Worm (Caenorhabditis elegans) whole organism, L2 larva: Measurements from ENCODE around the gene acr-8.

Source experiments
- C34F6.9 ChIP-seq: fragments of 150-350 bp; optimal IDR thresholded peaks from 2 replicates; lab custom pipeline; 2014; ENCODE audit warnings: missing biosample characterization, missing genetic modification characterization
- F13H6.1 ChIP-seq: sonication (generic microtip); optimal IDR thresholded peaks from 2 replicates; lab custom pipeline; 2016; ENCODE audit warnings: missing genetic modification characterization, missing compliant biosample characterization
- R02D3.7 ChIP-seq: fragments of 150-350 bp; optimal IDR thresholded peaks from 2 replicates; lab custom pipeline; 2014; ENCODE audit warnings: missing biosample characterization, missing genetic modification characterization
- Y55F3AM.14 ChIP-seq: fragments of 200-800 bp; sonication (Bioruptor generic); optimal IDR thresholded peaks from 2 replicates; lab custom pipeline; 2018; ENCODE audit warnings: mild to moderate bottlenecking, missing genetic modification characterization, missing compliant biosample characterization
- ZK546.5 ChIP-seq: sonication (generic microtip); optimal IDR thresholded peaks from 2 replicates; lab custom pipeline; 2017; ENCODE audit warnings: missing biosample characterization, missing genetic modification characterization
- aly-2 ChIP-seq: fragments of 150-350 bp; optimal IDR thresholded peaks from 2 replicates; lab custom pipeline; 2014; ENCODE audit warnings: missing biosample characterization, missing genetic modification characterization
- ama-1 ChIP-seq: fragments of 150-350 bp; optimal IDR thresholded peaks from 2 replicates; lab custom pipeline; 2018; ENCODE audit warnings: inconsistent platforms
- blmp-1 ChIP-seq: sonication (generic microtip); optimal IDR thresholded peaks from 2 replicates; lab custom pipeline; 2017; ENCODE audit warnings: missing genetic modification characterization, mild to moderate bottlenecking, missing compliant biosample characterization, antibody characterized with exemption, moderate library complexity; ENCODE audit not compliant: insufficient read depth
- ceh-16 ChIP-seq: fragments of 150-350 bp; optimal IDR thresholded peaks from 2 replicates; lab custom pipeline; 2014; ENCODE audit warnings: missing biosample characterization, missing genetic modification characterization
- ceh-82 ChIP-seq: fragments of 150-350 bp; optimal IDR thresholded peaks from 2 replicates; lab custom pipeline; 2014; ENCODE audit warnings: missing biosample characterization, missing genetic modification characterization
- crh-2 ChIP-seq: sonication (generic microtip); optimal IDR thresholded peaks from 2 replicates; lab custom pipeline; 2017; ENCODE audit warnings: missing biosample characterization, missing genetic modification characterization
- dmd-4 ChIP-seq: sonication (generic microtip); optimal IDR thresholded peaks from 2 replicates; lab custom pipeline; 2017; ENCODE audit warnings: missing biosample characterization, missing genetic modification characterization
- egl-27 ChIP-seq: sonication (generic microtip); optimal IDR thresholded peaks from 3 replicates; lab custom pipeline; 2017; ENCODE audit warnings: missing biosample characterization, missing genetic modification reagents, missing genetic modification characterization
- elt-1 ChIP-seq: fragments of 150-350 bp; optimal IDR thresholded peaks from 2 replicates; lab custom pipeline; 2014; ENCODE audit warnings: missing biosample characterization, missing genetic modification characterization
- fos-1 ChIP-seq: fragments of 150-350 bp; optimal IDR thresholded peaks from 2 replicates; lab custom pipeline; 2014; ENCODE audit warnings: missing biosample characterization, missing genetic modification characterization
- gmeb-1 ChIP-seq: fragments of 150-350 bp; optimal IDR thresholded peaks from 2 replicates; lab custom pipeline; 2014; ENCODE audit warnings: missing biosample characterization, missing genetic modification characterization
- lin-11 ChIP-seq: fragments of 150-350 bp; sonication (generic microtip); optimal IDR thresholded peaks from 2 replicates; lab custom pipeline; 2014; ENCODE audit warnings: missing biosample characterization, missing genetic modification characterization, inconsistent platforms, mixed read lengths
- lin-13 ChIP-seq: fragments of 150-350 bp; optimal IDR thresholded peaks from 2 replicates; lab custom pipeline; 2014; ENCODE audit warnings: missing biosample characterization, missing genetic modification reagents, missing genetic modification characterization
- lin-39 ChIP-seq: fragments of 150-350 bp; optimal IDR thresholded peaks from 2 replicates; lab custom pipeline; 2014; ENCODE audit warnings: missing biosample characterization, missing genetic modification reagents, missing genetic modification characterization
- lsy-2 ChIP-seq, 2 experiments: fragments of 150-350 bp in 1 of 2; sonication (generic microtip) in 1 of 2; optimal IDR thresholded peaks; 2 replicates each; lab custom pipeline; 2014 to 2017; ENCODE audit warnings: missing biosample characterization in 2 of 2, missing genetic modification characterization in 2 of 2
- mab-5 ChIP-seq: fragments of 150-350 bp; optimal IDR thresholded peaks from 2 replicates; lab custom pipeline; 2014; ENCODE audit warnings: missing biosample characterization, missing genetic modification characterization
- mbf-1 ChIP-seq: sonication (generic microtip); optimal IDR thresholded peaks from 2 replicates; lab custom pipeline; 2017; ENCODE audit warnings: missing biosample characterization, missing genetic modification characterization
- mdl-1 ChIP-seq, 2 experiments: fragments of 150-350 bp in 1 of 2; sonication (generic microtip) in 1 of 2; optimal IDR thresholded peaks; 2 replicates each; lab custom pipeline; 2017; ENCODE audit warnings: missing biosample characterization in 2 of 2, missing genetic modification characterization in 2 of 2
- nhr-10 ChIP-seq: sonication (generic microtip); optimal IDR thresholded peaks from 2 replicates; lab custom pipeline; 2017; ENCODE audit warnings: missing biosample characterization, missing genetic modification characterization
- nhr-11 ChIP-seq: fragments of 150-350 bp; optimal IDR thresholded peaks from 2 replicates; lab custom pipeline; 2014; ENCODE audit warnings: missing biosample characterization, missing genetic modification characterization
- nhr-12 ChIP-seq: fragments of 150-350 bp; optimal IDR thresholded peaks from 2 replicates; lab custom pipeline; 2014; ENCODE audit warnings: missing biosample characterization, missing genetic modification characterization
- nhr-129 ChIP-seq: fragments of 150-350 bp; optimal IDR thresholded peaks from 2 replicates; lab custom pipeline; 2014; ENCODE audit warnings: missing biosample characterization, missing genetic modification characterization
- nhr-21 ChIP-seq: fragments of 150-350 bp; optimal IDR thresholded peaks from 2 replicates; lab custom pipeline; 2014; ENCODE audit warnings: missing biosample characterization, missing genetic modification characterization
- nhr-23 ChIP-seq: fragments of 150-350 bp; optimal IDR thresholded peaks from 2 replicates; lab custom pipeline; 2014; ENCODE audit warnings: missing biosample characterization, missing genetic modification reagents, missing genetic modification characterization
- nhr-237 ChIP-seq: fragments of 150-350 bp; optimal IDR thresholded peaks from 2 replicates; lab custom pipeline; 2014; ENCODE audit warnings: missing biosample characterization, missing genetic modification characterization
- nhr-25 ChIP-seq: fragments of 150-350 bp; sonication (generic microtip); optimal IDR thresholded peaks from 3 replicates; lab custom pipeline; 2014; ENCODE audit warnings: missing biosample characterization, missing genetic modification characterization
- nhr-6 ChIP-seq: fragments of 150-350 bp; optimal IDR thresholded peaks from 2 replicates; lab custom pipeline; 2014; ENCODE audit warnings: missing biosample characterization, missing genetic modification characterization
- nhr-77 ChIP-seq: fragments of 150-350 bp; optimal IDR thresholded peaks from 2 replicates; lab custom pipeline; 2014; ENCODE audit warnings: missing biosample characterization, missing genetic modification characterization
- peb-1 ChIP-seq: fragments of 150-350 bp; optimal IDR thresholded peaks from 2 replicates; lab custom pipeline; 2014; ENCODE audit warnings: missing biosample characterization, missing genetic modification characterization
- sem-4 ChIP-seq: fragments of 150-350 bp; optimal IDR thresholded peaks from 2 replicates; lab custom pipeline; 2014; ENCODE audit warnings: missing biosample characterization, missing genetic modification reagents, missing genetic modification characterization
- skn-1 ChIP-seq: sonication (generic microtip); optimal IDR thresholded peaks from 2 replicates; lab custom pipeline; 2017; ENCODE audit warnings: missing biosample characterization, missing genetic modification characterization
- sma-3 ChIP-seq: sonication (generic microtip); optimal IDR thresholded peaks from 2 replicates; lab custom pipeline; 2016; ENCODE audit warnings: missing genetic modification reagents, missing genetic modification characterization, missing compliant biosample characterization
- sma-9 ChIP-seq, 2 experiments: fragments of 150-350 bp in 1 of 2; sonication (generic microtip) in 1 of 2; optimal IDR thresholded peaks; 2 replicates each; lab custom pipeline; 2014 to 2016; ENCODE audit warnings: missing genetic modification characterization in 2 of 2, mild to moderate bottlenecking in 1 of 2, missing biosample characterization in 1 of 2, missing compliant biosample characterization in 1 of 2, missing genetic modification reagents in 1 of 2, moderate library complexity in 1 of 2
- snpc-4 ChIP-seq: fragments of 150-350 bp; optimal IDR thresholded peaks from 2 replicates; lab custom pipeline; 2014; ENCODE audit warnings: missing biosample characterization, missing genetic modification characterization
- unc-55 ChIP-seq: fragments of 150-350 bp; sonication (generic microtip); optimal IDR thresholded peaks from 3 replicates; lab custom pipeline; 2014; ENCODE audit warnings: missing biosample characterization, missing genetic modification reagents, missing genetic modification characterization
- unc-62 ChIP-seq: fragments of 150-350 bp; optimal IDR thresholded peaks from 2 replicates; lab custom pipeline; 2014; ENCODE audit warnings: missing biosample characterization, missing genetic modification reagents, missing genetic modification characterization
- zag-1 ChIP-seq: fragments of 150-350 bp; optimal IDR thresholded peaks from 2 replicates; lab custom pipeline; 2014; ENCODE audit warnings: missing biosample characterization, missing genetic modification characterization
- ztf-1 ChIP-seq: fragments of 200-800 bp; sonication (Bioruptor generic); conservative IDR thresholded peaks from 2 replicates; pipeline ENCODE4 v1.3.6; 2022; ENCODE audit warnings: missing genetic modification characterization, missing compliant biosample characterization
- ztf-11 ChIP-seq: sonication (generic microtip); optimal IDR thresholded peaks from 2 replicates; lab custom pipeline; 2017; ENCODE audit warnings: missing biosample characterization, missing genetic modification characterization
- ztf-4 ChIP-seq: fragments of 150-350 bp; optimal IDR thresholded peaks from 2 replicates; lab custom pipeline; 2014; ENCODE audit warnings: missing biosample characterization, missing genetic modification characterization

The acr-8 gene

DNA sequence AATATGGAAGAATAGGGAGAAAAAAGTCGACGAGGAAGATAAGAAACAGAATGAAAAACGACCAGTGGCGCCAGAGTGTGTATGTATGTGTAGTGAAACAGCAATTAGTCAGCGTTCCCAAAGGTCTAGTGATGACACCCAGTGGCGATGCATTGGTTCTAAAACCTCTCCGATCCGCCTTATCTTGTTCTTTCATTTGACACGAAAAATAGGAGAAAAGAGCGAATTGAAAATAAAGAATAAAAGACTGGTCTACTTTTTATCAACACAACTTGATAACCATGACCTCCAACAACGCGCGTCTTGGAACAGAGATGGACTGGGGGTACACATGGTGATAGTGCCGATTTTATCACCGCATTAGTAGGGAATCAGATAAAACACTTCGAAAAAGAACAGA lies 18.3 kb downstream of the acr-8 start (continued):
- TF ChIP-seq ztf-4 (tag; lab: Kevin White, UChicago): no peak
- TF ChIP-seq mdl-1 (tag; optimal IDR thresholded peaks at IDR 0.05; lab: Kevin White, UChicago): no peak
- peak; percentile 2 for TF ChIP-seq crh-2 (tag; lab: Kevin White, UChicago)
- no peak for TF ChIP-seq ztf-11 (tag; lab: Kevin White, UChicago)
- TF ChIP-seq peb-1 (tag; lab: Kevin White, UChicago): no peak
- TF ChIP-seq ZK546.5 (tag; lab: Kevin White, UChicago): no peak
- TF ChIP-seq nhr-21 (tag; lab: Kevin White, UChicago): peak; percentile 68
- no peak for TF ChIP-seq ztf-1
- TF ChIP-seq F13H6.1 (tag; lab: Kevin White, UChicago): no peak
- peak; percentile 7 for TF ChIP-seq gmeb-1
- TF ChIP-seq ama-1 (lab: Kevin White, UChicago): no peak
- TF ChIP-seq sma-9 (GFP tag; optimal IDR thresholded peaks at IDR 0.05; lab: Kevin White, UChicago): peak; percentile 58
- TF ChIP-seq sma-9 (tag; optimal IDR thresholded peaks at IDR 0.05; lab: Kevin White, UChicago): no peak
- TF ChIP-seq lin-39 (tag; lab: Kevin White, UChicago): no peak
- TF ChIP-seq nhr-25 (tag; lab: Kevin White, UChicago): peak; percentile 19
- peak; percentile 38 for TF ChIP-seq blmp-1 (tag; lab: Kevin White, UChicago)
- TF ChIP-seq unc-62 (GFP tag; lab: Kevin White, UChicago): no peak
- no peak for TF ChIP-seq lin-13
- no peak for TF ChIP-seq R02D3.7 (tag; lab: Kevin White, UChicago)
- no peak for TF ChIP-seq nhr-10
- TF ChIP-seq nhr-23 (tag; lab: Kevin White, UChicago): no peak
- TF ChIP-seq, all 48 proteins: peak for 12

DNA sequence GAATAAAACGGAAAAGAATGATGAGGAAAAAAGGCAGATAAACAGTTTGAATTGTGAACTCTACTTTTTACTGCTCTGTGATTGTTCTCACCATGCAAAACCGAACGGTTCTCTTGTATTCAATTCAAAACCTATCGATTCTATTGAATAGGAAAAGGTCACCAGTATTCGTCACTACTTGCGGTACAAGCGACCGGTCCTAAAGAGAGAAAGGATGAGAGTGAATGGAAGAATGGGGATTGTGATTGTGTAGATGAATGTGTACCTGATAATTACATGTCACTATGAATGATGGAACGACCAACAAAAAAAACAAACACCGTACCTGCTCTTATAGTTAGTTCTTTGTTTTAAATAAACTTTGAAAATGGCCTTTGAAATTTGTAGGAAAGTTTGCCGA lies 20.3 kb downstream of the acr-8 start:
- TF ChIP-seq lsy-2 (tag; optimal IDR thresholded peaks at IDR 0.05; lab: Kevin White, UChicago) (no peak), blmp-1 (tag; lab: Kevin White, UChicago) (peak; percentile 24)

DNA sequence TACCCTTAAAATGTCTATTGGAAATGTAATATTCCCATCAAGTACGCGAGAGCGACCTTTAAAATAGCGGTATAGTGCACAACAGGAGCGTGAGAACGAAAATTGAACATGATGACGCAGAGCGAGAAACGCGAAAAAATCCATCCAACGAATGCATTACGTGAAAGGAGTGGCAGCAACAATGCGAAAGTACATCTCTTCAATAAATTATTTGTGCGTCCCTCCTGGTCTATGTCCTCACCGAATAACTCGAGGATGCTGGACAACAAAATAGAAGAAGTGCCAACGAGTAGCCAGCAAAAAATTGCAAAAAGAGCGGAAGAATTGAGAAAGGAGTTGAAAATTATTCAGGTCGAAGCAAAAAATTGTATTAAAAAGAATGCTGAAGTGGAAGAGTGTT lies 21.3 kb downstream of the acr-8 start:
- TF ChIP-seq nhr-10: no peak
- no peak for TF ChIP-seq unc-55 (GFP tag; lab: Kevin White, UChicago)
- no peak for TF ChIP-seq nhr-237
- no peak for TF ChIP-seq ceh-82 (tag; lab: Kevin White, UChicago)
- TF ChIP-seq nhr-6 (tag; lab: Kevin White, UChicago): no peak
- no peak for TF ChIP-seq zag-1 (tag; lab: Kevin White, UChicago)
- no peak for TF ChIP-seq nhr-12
- TF ChIP-seq peb-1 (tag; lab: Kevin White, UChicago): no peak
- no peak for TF ChIP-seq elt-1 (tag; lab: Kevin White, UChicago)
- TF ChIP-seq ceh-16 (tag; lab: Kevin White, UChicago): no peak
- TF ChIP-seq blmp-1 (tag; lab: Kevin White, UChicago): no peak
- TF ChIP-seq nhr-129 (tag; lab: Kevin White, UChicago): no peak
- no peak for TF ChIP-seq ztf-1
- no peak for TF ChIP-seq ztf-11 (tag; lab: Kevin White, UChicago)
- TF ChIP-seq nhr-11 (tag; lab: Kevin White, UChicago): no peak
- no peak for TF ChIP-seq ztf-4 (tag; lab: Kevin White, UChicago)
- TF ChIP-seq sma-9 (GFP tag; optimal IDR thresholded peaks at IDR 0.05; lab: Kevin White, UChicago): no peak
- TF ChIP-seq sma-9 (tag; optimal IDR thresholded peaks at IDR 0.05; lab: Kevin White, UChicago): no peak
- TF ChIP-seq ZK546.5 (tag; lab: Kevin White, UChicago): no peak

DNA sequence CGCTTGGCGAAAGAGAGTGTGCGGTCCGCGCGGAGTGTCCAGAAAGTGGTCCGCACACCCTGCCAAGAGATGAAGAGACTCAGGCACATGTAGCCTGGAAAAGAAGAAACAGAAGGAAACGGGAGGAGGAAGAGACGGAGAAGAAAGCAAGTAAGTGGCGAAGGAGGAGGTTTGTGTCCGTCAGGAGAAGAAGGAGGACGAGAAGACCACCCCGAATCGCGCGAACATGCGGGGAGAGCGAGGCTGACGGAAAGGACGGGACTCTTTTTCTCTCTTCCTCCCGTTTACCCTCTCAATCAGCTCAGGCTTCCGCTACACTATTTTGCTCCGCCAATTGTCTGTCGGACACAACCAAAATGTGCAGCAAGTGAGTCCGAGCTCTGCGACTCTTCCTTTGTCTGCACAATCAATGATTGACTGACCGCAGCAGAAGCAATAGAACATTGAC lies 23.0 kb downstream of the acr-8 start:
- TF ChIP-seq snpc-4 (tag; lab: Kevin White, UChicago) (peak; percentile 19), ztf-11 (tag; lab: Kevin White, UChicago) (no peak), lin-13 (peak; percentile 65), fos-1 (peak; percentile 34), nhr-129 (tag; lab: Kevin White, UChicago) (peak; percentile 80), mbf-1 (tag; lab: Kevin White, UChicago) (no peak), mab-5 (tag; lab: Kevin White, UChicago) (peak; percentile 63), mdl-1 (tag; optimal IDR thresholded peaks at IDR 0.05; lab: Kevin White, UChicago) (peak; percentile 5 to 81), nhr-77 (tag; lab: Kevin White, UChicago) (no peak), lin-39 (tag; lab: Kevin White, UChicago) (no peak), sem-4 (tag; lab: Kevin White, UChicago) (peak; percentile 81), peb-1 (tag; lab: Kevin White, UChicago) (peak; percentile 3), lsy-2 (tag; optimal IDR thresholded peaks at IDR 0.05; lab: Kevin White, UChicago) (peak; percentile 39 to 75), blmp-1 (tag; lab: Kevin White, UChicago) (no peak), lin-11 (tag; lab: Kevin White, UChicago) (peak; percentile 61), aly-2 (no peak), F13H6.1 (tag; lab: Kevin White, UChicago) (peak; percentile 86), dmd-4 (tag; lab: Kevin White, UChicago) (no peak), ztf-4 (tag; lab: Kevin White, UChicago) (no peak), nhr-6 (tag; lab: Kevin White, UChicago) (no peak), C34F6.9 (tag; lab: Kevin White, UChicago) (peak; percentile 83), Y55F3AM.14 (peak; percentile 65), ztf-1 (no peak), egl-27 (tag; lab: Kevin White, UChicago) (peak; percentile 34), sma-9 (GFP tag; optimal IDR thresholded peaks at IDR 0.05; lab: Kevin White, UChicago) (peak; percentile 78), sma-9 (tag; optimal IDR thresholded peaks at IDR 0.05; lab: Kevin White, UChicago) (no peak), nhr-237 (no peak), skn-1 (no peak), sma-3 (GFP tag; lab: Kevin White, UChicago) (no peak)
